Worm (Caenorhabditis elegans) whole organism, mixed stage, embryonic: ENCODE results near the gene F13H10.9.

ENCODE experiments used
- bed-3 ChIP-seq: fragments of 200-800 bp; sonication (Bioruptor generic); optimal IDR thresholded peaks from 3 replicates; lab custom pipeline; 2018; ENCODE audit warnings: mild to moderate bottlenecking, missing genetic modification characterization, moderate library complexity, missing compliant biosample characterization
- blmp-1 ChIP-seq: fragments of 150-350 bp; optimal IDR thresholded peaks from 2 replicates; lab custom pipeline; 2014; ENCODE audit warnings: missing biosample characterization, missing genetic modification characterization
- ceh-39 ChIP-seq: fragments of 150-350 bp; optimal IDR thresholded peaks from 2 replicates; lab custom pipeline; 2014; ENCODE audit warnings: missing biosample characterization, missing genetic modification characterization
- ceh-43 ChIP-seq: fragments of 200-800 bp; sonication (Bioruptor generic); optimal IDR thresholded peaks from 2 replicates; lab custom pipeline; 2018; ENCODE audit warnings: mild to moderate bottlenecking, missing genetic modification characterization, moderate library complexity, missing compliant biosample characterization
- ceh-83 ChIP-seq: fragments of 200-800 bp; sonication (Bioruptor generic); optimal IDR thresholded peaks from 2 replicates; lab custom pipeline; 2018; ENCODE audit warnings: mild to moderate bottlenecking, missing genetic modification characterization, missing compliant biosample characterization
- ces-1 ChIP-seq: fragments of 150-350 bp; optimal IDR thresholded peaks from 2 replicates; lab custom pipeline; 2014; ENCODE audit warnings: missing biosample characterization, missing genetic modification reagents, missing genetic modification characterization
- drap-1 ChIP-seq: fragments of 200-800 bp; sonication (Bioruptor generic); optimal IDR thresholded peaks from 3 replicates; lab custom pipeline; 2018; ENCODE audit warnings: mild to moderate bottlenecking, missing genetic modification characterization, missing compliant biosample characterization
- elt-1 ChIP-seq: sonication (generic microtip); optimal IDR thresholded peaks from 2 replicates; lab custom pipeline; 2017; ENCODE audit warnings: missing genetic modification characterization, mild to moderate bottlenecking, missing compliant biosample characterization, antibody characterized with exemption, moderate library complexity, borderline replicate concordance; ENCODE audit not compliant: insufficient read depth
- flh-1 ChIP-seq: fragments of 200-800 bp; sonication (Bioruptor generic); optimal IDR thresholded peaks from 2 replicates; lab custom pipeline; 2018; ENCODE audit warnings: mild to moderate bottlenecking, missing genetic modification characterization, moderate library complexity, missing compliant biosample characterization
- ham-2 ChIP-seq: fragments of 200-800 bp; sonication (Bioruptor generic); optimal IDR thresholded peaks from 2 replicates; lab custom pipeline; 2018; ENCODE audit warnings: mild to moderate bottlenecking, missing genetic modification characterization, missing compliant biosample characterization
- hlh-1 ChIP-seq: fragments of 150-350 bp; optimal IDR thresholded peaks from 2 replicates; lab custom pipeline; 2014; ENCODE audit warnings: missing biosample characterization, missing genetic modification reagents, missing genetic modification characterization
- lin-13 ChIP-seq: fragments of 150-350 bp; optimal IDR thresholded peaks from 2 replicates; lab custom pipeline; 2014; ENCODE audit warnings: missing biosample characterization, missing genetic modification characterization
- mab-5 ChIP-seq: fragments of 150-350 bp; optimal IDR thresholded peaks from 2 replicates; lab custom pipeline; 2014; ENCODE audit warnings: missing biosample characterization, missing genetic modification characterization
- mep-1 ChIP-seq: fragments of 150-350 bp; optimal IDR thresholded peaks from 2 replicates; lab custom pipeline; 2017; ENCODE audit warnings: missing biosample characterization, missing genetic modification reagents, missing genetic modification characterization, inconsistent platforms
- mls-2 ChIP-seq: sonication (generic microtip); optimal IDR thresholded peaks from 2 replicates; lab custom pipeline; 2016; ENCODE audit warnings: mild to moderate bottlenecking, missing genetic modification characterization, moderate library complexity, missing compliant biosample characterization
- nhr-12 ChIP-seq: fragments of 150-350 bp; optimal IDR thresholded peaks from 2 replicates; lab custom pipeline; 2014; ENCODE audit warnings: missing biosample characterization, missing genetic modification characterization
- nhr-2 ChIP-seq: fragments of 150-350 bp; optimal IDR thresholded peaks from 2 replicates; lab custom pipeline; 2014; ENCODE audit warnings: missing biosample characterization, missing genetic modification characterization
- nhr-237 ChIP-seq: fragments of 150-350 bp; optimal IDR thresholded peaks from 2 replicates; lab custom pipeline; 2014; ENCODE audit warnings: missing biosample characterization, missing genetic modification characterization
- nhr-28 ChIP-seq: fragments of 150-350 bp; optimal IDR thresholded peaks from 2 replicates; lab custom pipeline; 2014; ENCODE audit warnings: missing biosample characterization, missing genetic modification characterization
- nhr-76 ChIP-seq: sonication (generic microtip); optimal IDR thresholded peaks from 2 replicates; lab custom pipeline; 2017; ENCODE audit warnings: missing biosample characterization, missing genetic modification characterization
- pha-4 ChIP-seq: fragments of 150-350 bp; optimal IDR thresholded peaks from 2 replicates; lab custom pipeline; 2018; ENCODE audit warnings: missing biosample characterization, missing genetic modification reagents, missing genetic modification characterization
- sem-2 ChIP-seq: fragments of 200-800 bp; sonication (Bioruptor generic); optimal IDR thresholded peaks from 2 replicates; lab custom pipeline; 2018; ENCODE audit warnings: mild to moderate bottlenecking, missing genetic modification characterization, missing compliant biosample characterization
- snpc-4 ChIP-seq: fragments of 150-350 bp; optimal IDR thresholded peaks from 2 replicates; lab custom pipeline; 2014; ENCODE audit warnings: missing biosample characterization, missing genetic modification characterization
- sptf-1 ChIP-seq: sonication (generic microtip); optimal IDR thresholded peaks from 2 replicates; lab custom pipeline; 2017; ENCODE audit warnings: mild to moderate bottlenecking, missing genetic modification characterization, moderate library complexity, missing compliant biosample characterization
- tbx-8 ChIP-seq: fragments of 200-800 bp; sonication (Bioruptor generic); optimal IDR thresholded peaks from 2 replicates; lab custom pipeline; 2018; ENCODE audit warnings: mild to moderate bottlenecking, missing genetic modification characterization, moderate library complexity, missing compliant biosample characterization
- unc-120 ChIP-seq: sonication (generic microtip); optimal IDR thresholded peaks from 2 replicates; lab custom pipeline; 2017; ENCODE audit warnings: missing genetic modification characterization, missing compliant biosample characterization; ENCODE audit not compliant: poor library complexity, severe bottlenecking
- unc-39 ChIP-seq: fragments of 150-350 bp; optimal IDR thresholded peaks from 2 replicates; lab custom pipeline; 2014; ENCODE audit warnings: missing biosample characterization, missing genetic modification characterization
- unc-62 ChIP-seq: fragments of 150-350 bp; optimal IDR thresholded peaks from 2 replicates; lab custom pipeline; 2014; ENCODE audit warnings: missing biosample characterization, missing genetic modification reagents, missing genetic modification characterization
- zip-8 ChIP-seq: fragments of 150-350 bp; optimal IDR thresholded peaks from 2 replicates; lab custom pipeline; 2014; ENCODE audit warnings: missing biosample characterization, missing genetic modification characterization
- ztf-11 ChIP-seq: fragments of 150-350 bp; optimal IDR thresholded peaks from 2 replicates; lab custom pipeline; 2014; ENCODE audit warnings: missing biosample characterization, missing genetic modification characterization

Gene F13H10.9

ce11 chrIV:11030117-11030516, 28.4 kb downstream of the F13H10.9 start:
- TF ChIP-seq pha-4 (tag; lab: Kevin White, UChicago) = no peak
- TF ChIP-seq zip-8 (tag; lab: Kevin White, UChicago) = no peak
- no peak for TF ChIP-seq sem-2
- TF ChIP-seq drap-1 (GFP tag; lab: Kevin White, UChicago) = no peak
- no peak for TF ChIP-seq bed-3
- no peak for TF ChIP-seq snpc-4 (tag; lab: Kevin White, UChicago)
- TF ChIP-seq mls-2 (tag; lab: Kevin White, UChicago) = no peak
- TF ChIP-seq ham-2 (GFP tag; lab: Kevin White, UChicago) = no peak
- no peak for TF ChIP-seq ztf-11

ce11 chrIV:11030893-11031292, 29.2 kb downstream of the F13H10.9 start, which contains the start of gene hrg-4:
Gene hrg-4 (minus strand): TSS chrIV:11030993.
- TF ChIP-seq ztf-11 (no peak), sem-2 (no peak), mep-1 (tag; lab: Kevin White, UChicago) (no peak), ceh-43 (GFP tag; lab: Kevin White, UChicago) (no peak), drap-1 (GFP tag; lab: Kevin White, UChicago) (no peak), elt-1 (tag; lab: Kevin White, UChicago) (no peak), ces-1 (GFP tag; lab: Kevin White, UChicago) (no peak), unc-62 (GFP tag; lab: Kevin White, UChicago) (no peak), ceh-83 (no peak), nhr-12 (no peak), nhr-28 (no peak), blmp-1 (tag; lab: Kevin White, UChicago) (no peak), sptf-1 (tag; lab: Kevin White, UChicago) (no peak), mab-5 (no peak), tbx-8 (no peak), nhr-237 (tag; lab: Kevin White, UChicago) (no peak)

- TF ChIP-seq nhr-28 (no peak), bed-3 (no peak), ceh-39 (tag; lab: Kevin White, UChicago) (no peak), elt-1 (tag; lab: Kevin White, UChicago) (no peak), lin-13 (tag; lab: Kevin White, UChicago) (no peak), sem-2 (no peak), flh-1 (GFP tag; lab: Kevin White, UChicago) (no peak), mls-2 (tag; lab: Kevin White, UChicago) (no peak), pha-4 (tag; lab: Kevin White, UChicago) (no peak), blmp-1 (tag; lab: Kevin White, UChicago) (no peak)
Observed at ce11 chrIV:11031640-11032039, 29.9 kb downstream of the F13H10.9 start.

ce11 chrIV:11032288-11032687, 30.6 kb downstream of the F13H10.9 start, which contains the start of gene hrg-6:
Gene hrg-6 (plus strand): TSS chrIV:11032588.
- no peak for TF ChIP-seq sem-2
- no peak for TF ChIP-seq unc-39 (tag; lab: Kevin White, UChicago)
- no peak for TF ChIP-seq nhr-28
- TF ChIP-seq bed-3 = no peak
- no peak for TF ChIP-seq nhr-2 (tag; lab: Kevin White, UChicago)
- TF ChIP-seq tbx-8 = no peak
- TF ChIP-seq unc-120 (tag; lab: Kevin White, UChicago) = no peak
- TF ChIP-seq blmp-1 (tag; lab: Kevin White, UChicago) = no peak
- TF ChIP-seq nhr-237 (tag; lab: Kevin White, UChicago) = no peak
- TF ChIP-seq unc-62 (GFP tag; lab: Kevin White, UChicago) = no peak

ce11 chrIV:11036222-11036621, 34.5 kb downstream of the F13H10.9 start, which contains the start of gene fkb-1:
Gene fkb-1 (plus strand): TSS chrIV:11036582.
- TF ChIP-seq mep-1 (tag; lab: Kevin White, UChicago) = peak; percentile 5
- TF ChIP-seq ceh-43 (GFP tag; lab: Kevin White, UChicago) = no peak
- peak; percentile 80 for TF ChIP-seq lin-13 (tag; lab: Kevin White, UChicago)
- TF ChIP-seq hlh-1 (tag; lab: Kevin White, UChicago) = peak; percentile 3

- TF ChIP-seq ham-2 (GFP tag; lab: Kevin White, UChicago) (no peak), nhr-76 (no peak), ces-1 (GFP tag; lab: Kevin White, UChicago) (peak; percentile 40), unc-62 (GFP tag; lab: Kevin White, UChicago) (no peak), mep-1 (tag; lab: Kevin White, UChicago) (no peak), ceh-83 (no peak)
Observed at ce11 chrIV:11037118-11037719, 35.5 kb downstream of the F13H10.9 start.
